Fruit fly (Drosophila melanogaster) whole organism, pupa: Measurements from ENCODE around the gene mRpL38.

ENCODE experiments used
- CG12605 ChIP-seq: fragments of 200-800 bp; sonication (Bioruptor generic); IDR thresholded peaks from 2 replicates; pipeline ENCODE4 v1.3.6; 2022; ENCODE audit warnings: missing biosample characterization, missing genetic modification characterization
- CG14655 ChIP-seq: fragments of 200-800 bp; sonication (Bioruptor generic); optimal IDR thresholded peaks from 3 replicates; lab custom pipeline; 2017; ENCODE audit warnings: mild to moderate bottlenecking, missing biosample characterization, missing genetic modification reagents, missing genetic modification characterization
- CG17806 ChIP-seq: fragments of 200-800 bp; sonication (Bioruptor generic); optimal IDR thresholded peaks from 2 replicates; lab custom pipeline; 2018; ENCODE audit warnings: missing biosample characterization, mild to moderate bottlenecking, missing genetic modification characterization, moderate library complexity
- CG32121 ChIP-seq: fragments of 200-800 bp; sonication (Bioruptor generic); IDR thresholded peaks from 2 replicates; pipeline ENCODE4 v1.3.6; 2022; ENCODE audit warnings: missing biosample characterization, missing genetic modification characterization
- CG34367 ChIP-seq: fragments of 200-800 bp; sonication (Bioruptor generic); optimal IDR thresholded peaks from 2 replicates; lab custom pipeline; 2018; ENCODE audit warnings: missing biosample characterization, mild to moderate bottlenecking, missing genetic modification characterization
- CG8159 ChIP-seq: fragments of 200-800 bp; sonication (Bioruptor generic); optimal IDR thresholded peaks from 3 replicates; lab custom pipeline; 2018; ENCODE audit warnings: missing biosample characterization, mild to moderate bottlenecking, missing genetic modification characterization, moderate library complexity
- CG8301 ChIP-seq: fragments of 200-800 bp; sonication (Bioruptor generic); optimal IDR thresholded peaks from 2 replicates; lab custom pipeline; 2018; ENCODE audit warnings: missing biosample characterization, mild to moderate bottlenecking, missing genetic modification characterization
- EcR ChIP-seq: fragments of 200-800 bp; sonication (Bioruptor generic); optimal IDR thresholded peaks from 3 replicates; lab custom pipeline; 2019; ENCODE audit warnings: missing biosample characterization, missing genetic modification characterization, mild to moderate bottlenecking, moderate library complexity, missing genetic modification reagents
- Snoo ChIP-seq: fragments of 200-800 bp; sonication (Bioruptor generic); optimal IDR thresholded peaks from 3 replicates; lab custom pipeline; 2017; ENCODE audit warnings: missing biosample characterization, mild to moderate bottlenecking, missing genetic modification characterization, inconsistent platforms
- fd96Ca ChIP-seq: fragments of 200-800 bp; sonication (Bioruptor generic); IDR thresholded peaks from 3 replicates; pipeline ENCODE4 v1.3.6; 2022; ENCODE audit warnings: missing biosample characterization, missing genetic modification characterization

DNA sequence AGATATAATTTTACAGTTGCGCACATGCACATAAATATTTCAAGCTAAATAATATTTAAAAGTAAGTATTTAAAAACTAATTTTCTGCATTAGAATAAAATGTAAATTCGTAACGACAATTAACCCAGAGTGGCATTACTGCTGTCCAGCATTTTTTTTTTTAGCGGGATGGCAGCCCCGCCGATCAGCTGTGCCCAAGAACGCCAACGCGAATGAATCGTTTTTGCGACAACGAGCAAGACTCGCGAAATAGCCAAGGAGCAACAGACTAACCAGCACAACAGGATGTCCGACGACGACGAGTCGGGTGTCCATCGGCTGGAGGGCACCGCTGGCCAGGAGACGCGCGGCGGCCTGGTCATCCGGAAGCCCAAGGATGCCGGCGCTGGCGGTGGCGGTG, 24.9 kb upstream of the mRpL38 start, which contains the start of gene Prp16:
- TF ChIP-seq CG17806 (no peak), CG34367 (tag; lab: Kevin White, UChicago) (no peak), Snoo (tag; lab: Kevin White, UChicago) (no peak), EcR (GFP tag; lab: Kevin White, UChicago) (no peak), CG8159 (tag; lab: Kevin White, UChicago) (no peak), CG14655 (GFP tag; lab: Kevin White, UChicago) (no peak), CG32121 (GFP tag; lab: Robert Waterston, UW) (no peak), fd96Ca (GFP tag; lab: Robert Waterston, UW) (no peak), CG8301 (tag; lab: Kevin White, UChicago) (no peak), CG12605 (no peak)
